Worm (Caenorhabditis elegans) whole organism, early embryonic: ENCODE measurements around the gene B0464.9.

Source experiments
- B0310.2 ChIP-seq: sonication (generic microtip); optimal IDR thresholded peaks from 2 replicates; lab custom pipeline; 2016; ENCODE audit warnings: mild to moderate bottlenecking, missing genetic modification characterization, missing compliant biosample characterization
- F13C5.2 ChIP-seq: sonication (generic microtip); optimal IDR thresholded peaks from 2 replicates; lab custom pipeline; 2017; ENCODE audit warnings: mild to moderate bottlenecking, missing genetic modification characterization, inconsistent platforms, missing compliant biosample characterization
- aly-1 ChIP-seq: sonication (generic microtip); optimal IDR thresholded peaks from 2 replicates; lab custom pipeline; 2016; ENCODE audit warnings: missing genetic modification characterization, missing compliant biosample characterization
- ama-1 ChIP-seq: fragments of 150-350 bp; optimal IDR thresholded peaks from 2 replicates; lab custom pipeline; 2014
- ceh-13 ChIP-seq: fragments of 200-800 bp; sonication (Bioruptor generic); optimal IDR thresholded peaks from 2 replicates; lab custom pipeline; 2018; ENCODE audit warnings: mild to moderate bottlenecking, missing genetic modification characterization, missing compliant biosample characterization
- ceh-36 ChIP-seq: sonication (generic microtip); optimal IDR thresholded peaks from 2 replicates; lab custom pipeline; 2016; ENCODE audit warnings: missing genetic modification characterization, inconsistent platforms, missing compliant biosample characterization
- ets-7 ChIP-seq: sonication (generic microtip); optimal IDR thresholded peaks from 2 replicates; lab custom pipeline; 2016; ENCODE audit warnings: missing genotype, missing genetic modification characterization, missing compliant biosample characterization
- flt-1 ChIP-seq: fragments of 200-800 bp; sonication (Bioruptor generic); IDR thresholded peaks from 2 replicates; pipeline ENCODE4 v1.3.6; 2022; ENCODE audit warnings: missing genetic modification characterization, missing compliant biosample characterization
- hmbx-1 ChIP-seq: sonication (generic microtip); optimal IDR thresholded peaks from 2 replicates; lab custom pipeline; 2016; ENCODE audit warnings: mild to moderate bottlenecking, missing genetic modification characterization, missing compliant biosample characterization
- hmg-4 ChIP-seq: fragments of 200-800 bp; sonication (Bioruptor generic); optimal IDR thresholded peaks from 2 replicates; lab custom pipeline; 2018; ENCODE audit warnings: mild to moderate bottlenecking, missing genetic modification characterization, missing compliant biosample characterization
- hnd-1 ChIP-seq: sonication (generic microtip); optimal IDR thresholded peaks from 2 replicates; lab custom pipeline; 2016; ENCODE audit warnings: missing genetic modification characterization, missing compliant biosample characterization
- pes-1 ChIP-seq: fragments of 200-800 bp; sonication (Bioruptor generic); IDR thresholded peaks from 2 replicates; pipeline ENCODE4 v1.3.6; 2022; ENCODE audit warnings: missing genetic modification reagents, missing genetic modification characterization, missing compliant biosample characterization
- scrt-1 ChIP-seq: fragments of 200-800 bp; sonication (Bioruptor generic); IDR thresholded peaks from 2 replicates; pipeline ENCODE4 v1.3.6; 2022; ENCODE audit warnings: missing genetic modification characterization, missing compliant biosample characterization
- sea-1 ChIP-seq: fragments of 200-800 bp; sonication (Bioruptor generic); conservative IDR thresholded peaks from 2 replicates; pipeline ENCODE4 v1.3.6; 2022; ENCODE audit warnings: missing genetic modification characterization, missing compliant biosample characterization
- tbx-11 ChIP-seq: fragments of 200-800 bp; sonication (Bioruptor generic); IDR thresholded peaks from 2 replicates; pipeline ENCODE4 v1.3.6; 2022; ENCODE audit warnings: missing genetic modification characterization, missing compliant biosample characterization
- tbx-37 ChIP-seq: fragments of 200-800 bp; sonication (Bioruptor generic); conservative IDR thresholded peaks from 2 replicates; pipeline ENCODE4 v1.3.6; 2022; ENCODE audit warnings: missing genetic modification reagents, missing genetic modification characterization, missing compliant biosample characterization
- tra-4 ChIP-seq: sonication (generic microtip); optimal IDR thresholded peaks from 2 replicates; lab custom pipeline; 2017; ENCODE audit warnings: missing genetic modification characterization, missing compliant biosample characterization

B0464.9 gene

DNA sequence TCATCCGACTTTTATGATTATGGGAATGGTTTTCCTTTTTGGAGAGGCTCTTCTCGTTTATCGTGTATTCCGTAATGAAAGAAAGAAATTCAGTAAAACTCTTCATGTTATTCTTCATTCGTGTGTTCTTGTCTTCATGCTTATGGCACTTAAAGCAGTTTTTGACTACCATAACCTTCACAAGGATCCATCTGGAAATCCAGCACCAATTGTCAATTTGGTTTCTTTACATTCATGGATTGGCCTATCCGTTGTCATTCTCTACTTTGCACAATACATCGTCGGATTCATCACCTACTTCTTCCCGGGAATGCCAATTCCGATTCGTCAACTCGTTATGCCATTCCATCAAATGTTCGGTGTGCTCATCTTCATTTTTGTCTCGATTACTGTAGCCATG lies 46.1 kb downstream of the B0464.9 start:
- no peak for TF ChIP-seq ceh-36 (tag; lab: Kevin White, UChicago)
- TF ChIP-seq hmbx-1 (tag; lab: Kevin White, UChicago) = no peak
- no peak for TF ChIP-seq tbx-11 (GFP tag; lab: Robert Waterston, UW)
- no peak for TF ChIP-seq aly-1
- no peak for TF ChIP-seq hmg-4
- no peak for TF ChIP-seq sea-1 (GFP tag; lab: Robert Waterston, UW)
- TF ChIP-seq scrt-1 (GFP tag; lab: Robert Waterston, UW) = no peak
- TF ChIP-seq tbx-37 (GFP tag; lab: Robert Waterston, UW) = no peak

DNA sequence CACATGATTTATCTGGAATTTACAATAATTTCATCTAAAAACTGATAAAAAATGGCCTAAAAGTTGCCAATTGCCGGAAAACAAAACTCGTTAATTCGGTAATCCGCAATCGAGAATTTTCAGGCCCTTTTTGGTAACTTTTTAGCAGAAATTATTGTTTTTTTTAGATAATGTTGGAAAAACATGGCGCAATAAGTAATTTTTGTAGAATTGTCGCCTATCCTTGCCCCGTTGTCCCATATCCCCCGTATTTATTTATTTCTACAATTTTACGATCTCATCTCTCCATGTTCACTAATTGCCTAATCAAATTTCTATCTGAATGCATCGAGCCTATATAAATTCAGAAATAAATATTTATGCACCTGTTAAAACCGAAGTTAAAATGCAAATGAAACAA lies 47.4 kb downstream of the B0464.9 start:
- TF ChIP-seq hnd-1 (tag; lab: Kevin White, UChicago) (no peak), sea-1 (GFP tag; lab: Robert Waterston, UW) (no peak), flt-1 (no peak), ets-7 (tag; lab: Kevin White, UChicago) (no peak), scrt-1 (GFP tag; lab: Robert Waterston, UW) (no peak), tbx-37 (GFP tag; lab: Robert Waterston, UW) (no peak)

DNA sequence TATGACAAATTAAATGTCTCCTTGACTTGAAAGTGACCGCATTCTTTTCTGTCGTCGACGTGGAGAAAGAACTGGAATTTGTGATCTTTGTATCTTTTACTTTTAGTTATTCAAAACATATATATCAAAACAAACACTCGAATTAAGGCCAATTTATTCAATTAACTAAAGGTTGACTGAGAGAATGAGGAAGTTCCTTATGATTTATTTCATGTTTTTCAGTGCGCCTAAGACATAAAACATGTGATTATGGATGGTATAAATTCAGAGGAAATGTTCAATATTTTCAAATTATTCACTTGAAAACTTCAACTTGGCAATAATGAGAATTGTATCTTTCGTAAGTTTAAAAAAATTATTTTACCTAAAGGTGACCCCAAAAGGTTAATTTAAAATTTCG lies 48.0 kb downstream of the B0464.9 start, which contains the start of gene F55H2.8:
Gene F55H2.8, plus strand, starts transcription at position 301 of the 400 bp plus-strand sequence.
- TF ChIP-seq pes-1 = no peak
- no peak for TF ChIP-seq scrt-1 (GFP tag; lab: Robert Waterston, UW)
- no peak for TF ChIP-seq ceh-36 (tag; lab: Kevin White, UChicago)
- no peak for TF ChIP-seq hmbx-1 (tag; lab: Kevin White, UChicago)
- no peak for TF ChIP-seq hnd-1 (tag; lab: Kevin White, UChicago)

DNA sequence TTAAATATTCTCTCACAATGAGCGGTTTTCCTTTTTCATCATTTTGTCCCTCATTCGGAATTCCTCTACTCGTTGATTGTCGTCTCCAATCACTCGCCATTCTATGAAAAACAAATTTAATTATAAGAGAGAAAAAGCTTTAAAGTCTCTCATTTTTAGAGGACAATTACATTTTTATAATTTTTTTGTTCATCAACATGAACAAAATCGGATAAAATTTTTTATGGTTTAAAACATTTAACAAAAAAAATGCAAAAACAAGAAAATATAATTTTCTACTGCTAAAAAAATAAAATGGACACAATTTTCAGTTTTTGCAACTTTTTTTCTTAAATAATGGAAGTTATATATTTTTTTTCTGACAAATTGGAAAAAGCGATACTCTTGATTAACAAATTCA lies 50.6 kb downstream of the B0464.9 start, which contains the start of gene F55H2.7:
Gene F55H2.7, minus strand, starts transcription at position 101 of the 400 bp plus-strand sequence.
- no peak for TF ChIP-seq scrt-1 (GFP tag; lab: Robert Waterston, UW)
- TF ChIP-seq ama-1 (lab: Kevin White, UChicago) = no peak
- TF ChIP-seq sea-1 (GFP tag; lab: Robert Waterston, UW) = no peak
- TF ChIP-seq ceh-13 = no peak
- TF ChIP-seq flt-1 = no peak
- TF ChIP-seq ceh-36 (tag; lab: Kevin White, UChicago) = no peak
- TF ChIP-seq pes-1 = no peak
- no peak for TF ChIP-seq tra-4
- no peak for TF ChIP-seq aly-1
- TF ChIP-seq tbx-37 (GFP tag; lab: Robert Waterston, UW) = no peak
- TF ChIP-seq B0310.2 (tag; lab: Kevin White, UChicago) = no peak
- no peak for TF ChIP-seq ets-7 (tag; lab: Kevin White, UChicago)
- no peak for TF ChIP-seq hnd-1 (tag; lab: Kevin White, UChicago)
- no peak for TF ChIP-seq hmbx-1 (tag; lab: Kevin White, UChicago)
- no peak for TF ChIP-seq tbx-11 (GFP tag; lab: Robert Waterston, UW)
- no peak for TF ChIP-seq F13C5.2
